Worm (Caenorhabditis elegans): ENCODE data around the gene efl-2.

efl-2 gene

ce11 chrII:13405840-13406239 is at the start of gene efl-2:
Gene efl-2 (plus strand): TSS chrII:13406140.
- TF ChIP-seq unc-62 (GFP tag; optimal IDR thresholded peaks at IDR 0.05) = no peak

DNA sequence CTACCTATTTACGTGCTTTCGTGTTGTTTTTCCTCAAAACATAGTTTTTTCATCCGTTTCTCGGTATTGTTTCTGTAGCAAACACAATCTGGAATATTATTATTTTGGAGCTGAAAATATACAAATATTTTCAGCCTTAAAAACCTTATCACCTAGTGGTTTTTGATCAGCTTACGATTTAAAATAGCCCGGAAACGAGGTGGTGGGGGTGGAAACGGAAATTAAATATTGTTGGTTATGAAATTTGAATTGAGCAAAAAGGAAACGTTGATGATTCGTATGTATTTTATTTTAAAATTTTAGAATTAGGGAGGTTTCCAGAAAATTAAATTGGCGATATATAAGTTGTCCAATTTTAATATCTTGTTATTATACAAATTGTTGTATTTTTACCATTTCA is 38.2 kb upstream of the efl-2 start:
- no peak for TF ChIP-seq unc-62 (GFP tag; optimal IDR thresholded peaks at IDR 0.05)

DNA sequence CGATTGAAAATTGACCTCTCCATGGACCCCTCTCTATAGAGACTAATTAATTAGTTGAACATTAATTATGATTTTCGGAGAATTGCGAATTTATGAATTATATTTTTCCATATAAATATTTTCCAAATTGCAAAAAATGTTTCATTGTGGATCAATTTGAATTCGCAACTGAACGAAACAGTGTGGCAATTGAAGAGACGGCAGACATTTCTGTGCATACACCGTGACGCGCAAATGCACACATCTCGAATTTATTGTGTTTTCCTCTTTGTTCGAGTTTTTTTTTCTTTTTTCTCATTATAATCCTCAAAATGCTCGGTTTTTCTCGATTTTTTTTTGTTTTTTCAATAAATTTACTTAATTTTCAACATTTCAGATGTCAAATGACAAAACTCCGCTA is 36.7 kb upstream of the efl-2 start, which contains the start of gene Y48C3A.20:
Gene Y48C3A.20 (plus strand): TSS at position 377 of the 400 bp plus-strand sequence.
- TF ChIP-seq unc-62 (GFP tag; optimal IDR thresholded peaks at IDR 0.05) = no peak

DNA sequence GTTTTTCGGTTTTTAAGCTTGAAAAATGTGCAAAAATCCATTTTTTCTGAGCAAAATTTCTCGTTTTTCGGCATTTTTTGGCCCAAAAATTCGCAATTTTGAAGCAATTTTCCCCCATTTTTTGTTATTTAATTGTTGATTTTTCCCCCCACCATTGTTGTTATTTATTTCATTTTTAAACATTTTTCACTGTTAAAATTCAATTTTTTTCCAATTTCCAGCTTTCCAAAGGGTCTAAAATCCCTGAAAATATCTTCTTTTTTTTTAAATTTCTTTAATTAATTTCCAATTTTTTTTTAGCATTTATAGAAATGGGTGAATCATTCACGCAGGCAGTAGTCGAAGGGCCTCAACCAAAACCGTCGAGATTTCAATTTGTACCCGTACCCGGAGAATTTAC is 29.8 kb upstream of the efl-2 start, which contains the start of gene Y48C3A.12:
Gene Y48C3A.12 (plus strand): TSS at position 301 of the 400 bp plus-strand sequence.
- no peak for TF ChIP-seq unc-62 (GFP tag; optimal IDR thresholded peaks at IDR 0.05)

- no peak for TF ChIP-seq unc-62 (GFP tag; optimal IDR thresholded peaks at IDR 0.05)
Observed at ce11 chrII:13383061-13383460, 22.9 kb upstream of the efl-2 start.

ce11 chrII:13389461-13389860 is 16.5 kb upstream of the efl-2 start, which contains the start of gene Y48C3A.14:
Gene Y48C3A.14 (plus strand): TSS chrII:13389761.
- TF ChIP-seq unc-62 (GFP tag; optimal IDR thresholded peaks at IDR 0.05) = no peak

- TF ChIP-seq unc-62 (GFP tag; optimal IDR thresholded peaks at IDR 0.05) = no peak
Observed at ce11 chrII:13401549-13401948, 4.4 kb upstream of the efl-2 start.

DNA sequence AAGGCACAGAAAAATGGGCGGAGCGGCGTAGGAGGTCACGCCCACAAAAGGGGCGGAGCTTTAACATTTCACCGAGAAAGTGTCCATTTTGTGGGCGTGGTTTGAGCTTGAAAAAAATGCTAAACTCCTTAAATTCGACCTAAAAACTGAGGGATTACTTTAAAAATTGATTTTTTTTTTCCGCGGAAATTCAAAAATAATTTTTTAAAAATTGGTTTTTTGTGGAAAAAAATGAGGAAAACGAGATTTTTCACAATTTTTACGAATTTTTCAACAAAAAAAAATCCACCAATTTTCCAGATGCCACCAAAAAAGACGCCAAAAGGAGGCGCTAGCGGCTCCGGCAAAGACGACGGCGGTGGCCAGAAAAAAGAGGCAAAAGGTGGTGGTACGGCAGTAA is 3.3 kb upstream of the efl-2 start, which contains the start of gene pinn-4:
Gene pinn-4 (plus strand): TSS at position 301 of the 400 bp plus-strand sequence.
- TF ChIP-seq unc-62 (GFP tag; optimal IDR thresholded peaks at IDR 0.05) = no peak

DNA sequence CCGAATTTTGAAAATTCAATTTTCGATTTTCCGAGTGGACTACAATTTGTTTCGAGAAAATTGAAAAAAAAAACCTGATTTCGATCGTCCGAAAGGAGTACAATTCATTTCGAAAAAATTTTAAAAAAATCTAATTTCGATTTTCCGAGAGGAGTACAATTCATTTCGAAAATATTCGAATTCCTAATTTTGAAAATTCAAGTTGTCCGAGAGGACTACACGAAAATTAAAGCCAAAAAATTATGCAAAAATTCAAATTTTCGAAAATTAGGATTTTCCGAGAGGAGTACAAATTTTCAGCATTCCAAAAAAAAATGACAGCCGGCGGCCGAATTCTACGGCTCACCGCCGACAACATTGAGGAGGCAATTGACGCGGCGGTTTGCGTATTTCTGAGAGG is 6.4 kb downstream of the efl-2 start, which contains the start of gene Y48C3A.18:
Gene Y48C3A.18 (plus strand): TSS at position 301 of the 400 bp plus-strand sequence.
- TF ChIP-seq unc-62 (GFP tag; optimal IDR thresholded peaks at IDR 0.05) = no peak

ce11 chrII:13414099-13414498 is 8.2 kb downstream of the efl-2 start:
- TF ChIP-seq unc-62 (GFP tag; optimal IDR thresholded peaks at IDR 0.05) = no peak

- TF ChIP-seq unc-62 (GFP tag; optimal IDR thresholded peaks at IDR 0.05) = no peak
Observed at ce11 chrII:13414554-13415057, 8.7 kb downstream of the efl-2 start, which contains the start of gene Y48E1C.1. Gene Y48E1C.1 (plus strand): TSS chrII:13415007.

ce11 chrII:13416552-13416951 is 10.6 kb downstream of the efl-2 start:
- TF ChIP-seq unc-62 (GFP tag; optimal IDR thresholded peaks at IDR 0.05) = no peak

DNA sequence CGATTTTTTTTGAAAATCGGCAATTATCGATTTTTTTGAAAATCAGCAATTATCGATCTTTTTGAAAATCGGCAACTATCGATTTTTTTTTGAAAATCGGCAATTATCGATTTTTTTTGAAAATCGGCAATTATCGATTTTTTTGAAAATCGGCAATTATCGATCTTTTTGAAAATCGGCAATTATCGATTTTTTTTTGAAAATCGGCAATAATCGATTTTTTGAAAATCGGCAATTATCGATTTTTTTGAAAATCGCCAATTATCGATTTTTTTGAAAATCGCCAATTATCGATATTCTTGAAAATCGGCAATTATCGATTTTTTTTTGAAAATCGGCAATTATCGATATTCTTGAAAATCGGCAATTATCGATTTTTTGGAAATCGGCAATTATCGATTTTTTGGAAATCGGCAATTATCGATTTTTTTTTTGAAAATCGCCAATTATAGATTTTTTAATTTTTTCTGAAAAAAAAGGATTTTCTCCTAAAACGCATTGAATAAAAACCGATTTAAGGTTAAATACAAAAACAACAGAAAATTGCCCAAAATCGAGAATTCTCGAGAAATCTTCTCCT is 11.6 kb downstream of the efl-2 start:
- TF ChIP-seq unc-62 (GFP tag; optimal IDR thresholded peaks at IDR 0.05) = no peak

ce11 chrII:13424242-13424641 is 18.3 kb downstream of the efl-2 start, which contains the start of gene Y48E1C.2:
Gene Y48E1C.2 (plus strand): TSS chrII:13424542.
- TF ChIP-seq unc-62 (GFP tag; optimal IDR thresholded peaks at IDR 0.05) = no peak

ce11 chrII:13436725-13437124 is 30.8 kb downstream of the efl-2 start, which contains the start of gene Y48E1C.4:
Gene Y48E1C.4 (minus strand): TSS chrII:13436825.
- TF ChIP-seq unc-62 (GFP tag; optimal IDR thresholded peaks at IDR 0.05) = no peak

- TF ChIP-seq unc-62 (GFP tag; optimal IDR thresholded peaks at IDR 0.05) = no peak
Observed at ce11 chrII:13444307-13444706, 38.4 kb downstream of the efl-2 start.

DNA sequence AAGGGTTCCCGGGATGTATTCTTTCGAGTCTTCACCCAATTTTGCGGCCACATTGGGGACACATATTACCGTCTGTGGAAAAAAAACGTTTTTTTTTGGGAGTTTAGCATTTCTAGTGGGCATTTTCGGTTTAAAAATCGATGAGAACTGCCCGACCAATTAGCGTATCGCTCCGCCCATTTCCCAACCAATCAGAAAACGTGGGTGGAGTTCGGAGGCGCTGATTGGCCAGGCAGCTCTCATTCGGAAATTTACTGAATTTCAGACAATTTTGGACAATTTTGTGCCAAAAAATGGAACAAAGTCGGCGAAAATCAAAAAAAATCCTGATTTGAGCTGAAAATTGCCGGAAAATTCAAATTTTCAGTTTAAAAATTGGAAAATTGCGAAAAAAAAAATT is 40.7 kb downstream of the efl-2 start:
- no peak for TF ChIP-seq unc-62 (GFP tag; optimal IDR thresholded peaks at IDR 0.05)

All from whole organism, dauer.